Fruit fly (Drosophila melanogaster): ENCODE data around the gene CG5412.

Gene CG5412

DNA sequence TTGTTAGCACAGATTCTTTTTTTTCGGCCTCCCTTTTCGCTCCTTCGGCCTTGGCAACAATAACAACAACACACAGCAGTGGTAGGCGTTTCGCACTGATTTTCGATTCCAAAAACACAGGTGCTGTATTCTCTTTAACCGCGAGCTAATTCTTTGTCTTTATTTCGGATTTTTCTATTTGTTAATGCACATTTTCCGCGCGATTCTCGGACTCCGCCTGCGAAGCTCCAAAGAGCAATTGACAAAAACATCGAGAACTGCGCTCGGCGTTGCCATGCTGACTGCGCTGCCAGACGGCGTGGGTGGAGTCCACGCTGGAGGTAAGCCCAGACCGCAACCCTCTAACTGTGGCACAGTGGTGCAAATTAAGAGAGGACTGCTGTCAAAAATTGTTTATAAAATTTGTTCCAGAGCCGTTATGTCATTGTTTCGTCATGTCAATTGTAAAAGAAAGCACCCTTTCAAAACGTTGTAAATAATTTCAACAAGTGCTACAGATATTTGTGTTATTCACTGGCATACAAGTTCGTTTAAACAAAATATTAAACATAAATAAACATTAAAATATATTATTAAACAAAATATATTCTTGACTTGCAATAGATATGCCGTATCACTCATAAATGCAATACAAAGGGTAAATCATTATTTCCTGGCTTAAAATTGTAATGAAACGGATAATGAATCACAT lies 19.3 kb upstream of the CG5412 start, which contains the start of the genes DPCoAC and CG5180 (continued):
- TF ChIP-seq GATAe (GFP tag; conservative IDR thresholded peaks at IDR 0.05) (0 out of 2 replicates have a peak, but pooled peaks have one; percentile 13), sob (GFP tag; IDR thresholded peaks at IDR 0.05) (peak; percentile 77), CG18599 (GFP tag; optimal IDR thresholded peaks at IDR 0.05) (peak; percentile 38), Doc2 (GFP tag; IDR thresholded peaks at IDR 0.05) (no peak), CG13894 (tag; optimal IDR thresholded peaks at IDR 0.05) (peak; percentile 76), Ets97D (GFP tag; optimal IDR thresholded peaks at IDR 0.05) (peak; percentile 83), fu2 (GFP tag; optimal IDR thresholded peaks at IDR 0.05) (peak; percentile 62), Hr39 (optimal IDR thresholded peaks at IDR 0.05) (no peak), CG4820 (GFP tag; optimal IDR thresholded peaks at IDR 0.05) (peak; percentile 8), Taf1 (GFP tag; IDR thresholded peaks at IDR 0.05) (peak; percentile 35; the same call in 1 of the 2 replicates), sima (GFP tag; optimal IDR thresholded peaks at IDR 0.05) (no peak), jing (GFP tag; optimal IDR thresholded peaks at IDR 0.05) (no peak), CG6683 (GFP tag; optimal IDR thresholded peaks at IDR 0.05) (no peak), lilli (GFP tag; optimal IDR thresholded peaks at IDR 0.05) (peak; percentile 77), CG10959 (GFP tag; IDR thresholded peaks at IDR 0.05) (peak; percentile 57), TFAM (GFP tag; optimal IDR thresholded peaks at IDR 0.05) (no peak), Ptx1 (GFP tag; IDR thresholded peaks at IDR 0.05) (peak; percentile 73), fd96Cb (tag; optimal IDR thresholded peaks at IDR 0.05) (peak; percentile 32), Camta (GFP tag; optimal IDR thresholded peaks at IDR 0.05) (peak; percentile 45), CG31365 (tag; optimal IDR thresholded peaks at IDR 0.05) (no peak), zfh2 (GFP tag; optimal IDR thresholded peaks at IDR 0.05) (peak; percentile 78), dimm (GFP tag; IDR thresholded peaks at IDR 0.05) (0 out of 2 replicates have a peak, but pooled peaks have one; percentile 19), CG7745 (tag; optimal IDR thresholded peaks at IDR 0.05) (no peak), gsb-n (tag; optimal IDR thresholded peaks at IDR 0.05) (peak; percentile 15), tll (GFP tag; optimal IDR thresholded peaks at IDR 0.05) (peak in 1 of 2 experiments; percentile 12), eve (GFP tag; optimal IDR thresholded peaks at IDR 0.05) (no peak), CG6689 (GFP tag; IDR thresholded peaks at IDR 0.05) (peak; percentile 57; the same call in 1 of the 2 replicates), pros (GFP tag; optimal IDR thresholded peaks at IDR 0.05) (no peak), CG3163 (GFP tag; optimal IDR thresholded peaks at IDR 0.05) (peak; percentile 76), hth (optimal IDR thresholded peaks at IDR 0.05) (no peak), CG4282 (GFP tag; optimal IDR thresholded peaks at IDR 0.05) (peak; percentile 99), gcm (GFP tag; optimal IDR thresholded peaks at IDR 0.05) (no peak), ERR (GFP tag; optimal IDR thresholded peaks at IDR 0.05) (peak; percentile 52), Sin3A (optimal IDR thresholded peaks at IDR 0.05) (peak; percentile 44), run (tag; optimal IDR thresholded peaks at IDR 0.05) (no peak), CG17385 (GFP tag; optimal IDR thresholded peaks at IDR 0.05) (peak; percentile 33), gcm2 (GFP tag; optimal IDR thresholded peaks at IDR 0.05) (no peak), Dip3 (GFP tag; optimal IDR thresholded peaks at IDR 0.05) (peak; percentile 75), BEAF-32 (GFP tag; optimal IDR thresholded peaks at IDR 0.05) (peak; percentile 63), CG15696 (tag; optimal IDR thresholded peaks at IDR 0.05) (peak; percentile 42), sisA (GFP tag; IDR thresholded peaks at IDR 0.05) (peak; percentile 77), sim (GFP tag; IDR thresholded peaks at IDR 0.05) (no peak), ind (GFP tag; optimal IDR thresholded peaks at IDR 0.05) (peak; percentile 72), CG13296 (GFP tag; optimal IDR thresholded peaks at IDR 0.05) (no peak), CG1233 (GFP tag; optimal IDR thresholded peaks at IDR 0.05) (peak; percentile 50), dmrt99B (tag; optimal IDR thresholded peaks at IDR 0.05) (peak; percentile 52), CG17912 (GFP tag; optimal IDR thresholded peaks at IDR 0.05) (peak; percentile 62), CG17328 (GFP tag; IDR thresholded peaks at IDR 0.05) (peak; percentile 63), CG8765 (GFP tag; IDR thresholded peaks at IDR 0.05) (no peak; the same call in 1 of the 2 replicates), HLH3B (GFP tag; IDR thresholded peaks at IDR 0.05) (peak; percentile 50; the same call in 1 of the 2 replicates), knrl (GFP tag; IDR thresholded peaks at IDR 0.05; ENCODE audit: partially characterized antibody) (peak; percentile 48)

Data from whole organism, embryonic.